Fruit fly (Drosophila melanogaster) whole organism, adult: ENCODE measurements around the gene DopEcR.

ENCODE experiments used
- CG12768 ChIP-seq: fragments of 200-800 bp; sonication (Bioruptor generic); optimal IDR thresholded peaks from 2 replicates; lab custom pipeline; 2017; ENCODE audit warnings: missing biosample characterization, missing genetic modification characterization, mild to moderate bottlenecking, moderate library complexity, missing genetic modification reagents
- CG1620 ChIP-seq: fragments of 200-800 bp; sonication (Bioruptor generic); optimal IDR thresholded peaks from 2 replicates; lab custom pipeline; 2016; ENCODE audit warnings: missing biosample characterization, missing genetic modification characterization
- CG33017 ChIP-seq: fragments of 200-800 bp; sonication (Bioruptor generic); optimal IDR thresholded peaks from 2 replicates; lab custom pipeline; 2018; ENCODE audit warnings: missing biosample characterization, mild to moderate bottlenecking, missing genetic modification characterization, moderate library complexity
- CG7045 ChIP-seq: fragments of 200-800 bp; sonication (Bioruptor generic); optimal IDR thresholded peaks from 2 replicates; lab custom pipeline; 2017; ENCODE audit warnings: missing biosample characterization, mild to moderate bottlenecking, missing genetic modification characterization
- Mnt ChIP-seq: fragments of 200-800 bp; sonication (Bioruptor generic); optimal IDR thresholded peaks from 2 replicates; lab custom pipeline; 2016; ENCODE audit warnings: missing biosample characterization, mild to moderate bottlenecking, missing genetic modification characterization
- bab1 ChIP-seq: fragments of 200-800 bp; sonication (Bioruptor generic); optimal IDR thresholded peaks from 3 replicates; lab custom pipeline; 2019; ENCODE audit warnings: missing biosample characterization, mild to moderate bottlenecking, missing genetic modification characterization, moderate library complexity
- cic ChIP-seq: fragments of 200-800 bp; sonication (Bioruptor generic); optimal IDR thresholded peaks from 2 replicates; lab custom pipeline; 2017; ENCODE audit warnings: missing biosample characterization, mild to moderate bottlenecking, missing genetic modification characterization, moderate library complexity
- cnc ChIP-seq, 2 experiments: fragments of >200 bp; optimal IDR thresholded peaks; 2 replicates each; lab custom pipeline; 2017
- kay ChIP-seq: fragments of 200-800 bp; sonication (Bioruptor generic); peaks from one replicate; lab custom pipeline; 2016; ENCODE audit warnings: missing biosample characterization, missing genetic modification characterization, borderline replicate concordance
- ovo ChIP-seq: fragments of 200-800 bp; sonication (Bioruptor generic); optimal IDR thresholded peaks from 2 replicates; lab custom pipeline; 2016; ENCODE audit warnings: missing biosample characterization, missing genetic modification characterization
- pad ChIP-seq: fragments of 200-800 bp; sonication (Bioruptor generic); optimal IDR thresholded peaks from 3 replicates; lab custom pipeline; 2017; ENCODE audit warnings: missing biosample characterization, missing genetic modification characterization, mild to moderate bottlenecking, moderate library complexity, missing genetic modification reagents
- tj ChIP-seq: fragments of 200-800 bp; sonication (Bioruptor generic); optimal IDR thresholded peaks from 3 replicates; lab custom pipeline; 2017; ENCODE audit warnings: missing biosample characterization, mild to moderate bottlenecking, missing genetic modification characterization, moderate library complexity
- toe ChIP-seq: fragments of 200-800 bp; sonication (Bioruptor generic); optimal IDR thresholded peaks from 2 replicates; lab custom pipeline; 2016; ENCODE audit warnings: missing biosample characterization, missing genetic modification characterization

DNA sequence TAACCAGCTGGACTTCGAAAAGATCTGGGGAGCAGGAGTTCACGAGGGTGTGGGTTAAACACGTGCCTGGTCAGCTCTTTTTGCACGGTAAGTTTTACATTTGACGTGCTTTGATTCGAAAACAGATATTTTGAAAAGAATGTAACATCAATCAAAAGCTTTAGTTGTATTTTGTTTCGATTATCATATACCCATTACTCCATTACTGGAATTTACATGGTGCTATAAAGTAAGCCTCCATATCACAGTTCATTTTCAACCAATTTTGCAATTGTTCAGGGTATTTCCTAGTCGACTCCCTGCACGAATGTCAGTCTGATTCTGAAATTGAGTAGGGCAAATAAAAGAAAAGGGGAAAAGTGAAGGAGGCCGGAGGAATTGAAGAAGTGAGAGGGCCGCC, 31.3 kb downstream of the DopEcR start:
- TF ChIP-seq Mnt (GFP tag; lab: Kevin White, UChicago) = no peak
- no peak for TF ChIP-seq kay (GFP tag; lab: Kevin White, UChicago)
- no peak for TF ChIP-seq CG7045 (GFP tag; lab: Kevin White, UChicago)
- TF ChIP-seq CG33017 (tag; lab: Kevin White, UChicago) = no peak
- TF ChIP-seq cnc (optimal IDR thresholded peaks at IDR 0.05; lab: Kevin White, UChicago) = no peak
- no peak for TF ChIP-seq CG1620 (GFP tag; lab: Kevin White, UChicago)
- TF ChIP-seq pad (GFP tag; lab: Kevin White, UChicago) = no peak
- no peak for TF ChIP-seq bab1 (GFP tag; lab: Kevin White, UChicago)
- TF ChIP-seq cic (GFP tag; lab: Kevin White, UChicago) = no peak
- TF ChIP-seq ovo = no peak
- no peak for TF ChIP-seq tj (GFP tag; lab: Kevin White, UChicago)
- TF ChIP-seq CG12768 (GFP tag; lab: Kevin White, UChicago) = no peak
- TF ChIP-seq toe (GFP tag; lab: Kevin White, UChicago) = no peak
